Worm (Caenorhabditis elegans): Measurements from ENCODE around the gene unc-96.

ce11 chrX:612783-613182 is 8.3 kb downstream of the unc-96 start:
- TF ChIP-seq him-1 (tag; optimal IDR thresholded peaks at IDR 0.05) (no peak), dao-5 (tag; optimal IDR thresholded peaks at IDR 0.05) (no peak), W03F9.2 (tag; optimal IDR thresholded peaks at IDR 0.05) (no peak)

Measured in whole organism, L4/young adult.